Fruit fly (Drosophila melanogaster) whole organism, wandering third instar larva: Measurements from ENCODE around the gene CG13654.
A peak's percentile ranks its signal among the peaks of the same experiment; 100 is the strongest.

Experiments used
- Abd-B ChIP-seq: fragments of >200 bp; optimal IDR thresholded peaks from 2 replicates; lab custom pipeline; 2017; ENCODE audit warnings: missing biosample characterization, missing genetic modification characterization
- CG32264 ChIP-seq: fragments of 200-800 bp; sonication (Bioruptor generic); optimal IDR thresholded peaks from 2 replicates; lab custom pipeline; 2016; ENCODE audit warnings: missing biosample characterization, missing genetic modification characterization
- CG9705 ChIP-seq: fragments of 200-800 bp; sonication (Bioruptor generic); optimal IDR thresholded peaks from 2 replicates; lab custom pipeline; 2018; ENCODE audit warnings: missing biosample characterization, mild to moderate bottlenecking, missing genetic modification characterization
- CrebA ChIP-seq: fragments of 200-800 bp; sonication (Bioruptor generic); optimal IDR thresholded peaks from 2 replicates; lab custom pipeline; 2016; ENCODE audit warnings: missing biosample characterization, mild to moderate bottlenecking, missing genetic modification characterization, borderline replicate concordance
- Dfd ChIP-seq: fragments of >200 bp; optimal IDR thresholded peaks from 2 replicates; lab custom pipeline; 2017; ENCODE audit warnings: missing biosample characterization, missing genetic modification characterization
- Dif ChIP-seq: fragments of 200-275, 200-300 bp; sonication (Bioruptor generic); optimal IDR thresholded peaks from 2 replicates; lab custom pipeline; 2018; ENCODE audit warnings: missing biosample characterization, missing genetic modification characterization; ENCODE audit not compliant: partially characterized antibody
- GATAd ChIP-seq: sonication (Bioruptor generic); optimal IDR thresholded peaks from 2 replicates; lab custom pipeline; 2016; ENCODE audit warnings: missing biosample characterization, missing genetic modification characterization
- HLH106 ChIP-seq: fragments of 200-800 bp; optimal IDR thresholded peaks from 3 replicates; lab custom pipeline; 2019; ENCODE audit warnings: missing biosample characterization, mild to moderate bottlenecking, missing genetic modification characterization, moderate library complexity
- Hnf4 ChIP-seq: fragments of 200-800 bp; sonication (Bioruptor generic); optimal IDR thresholded peaks from 2 replicates; lab custom pipeline; 2016; ENCODE audit warnings: missing biosample characterization, mild to moderate bottlenecking, missing genetic modification characterization
- Hr78 ChIP-seq: fragments of >200 bp; optimal IDR thresholded peaks from 2 replicates; lab custom pipeline; 2017; ENCODE audit warnings: missing biosample characterization, missing genetic modification characterization
- Hr83 ChIP-seq: fragments of 200-300 bp; sonication (Bioruptor generic); optimal IDR thresholded peaks from 2 replicates; lab custom pipeline; 2016; ENCODE audit warnings: missing biosample characterization, mild to moderate bottlenecking, missing genetic modification characterization, moderate library complexity; ENCODE audit not compliant: poor library complexity, severe bottlenecking
- Jra ChIP-seq: sonication (Bioruptor generic); optimal IDR thresholded peaks from 2 replicates; lab custom pipeline; 2016; ENCODE audit warnings: missing biosample characterization, missing genetic modification characterization
- Mio ChIP-seq: sonication (Bioruptor generic); optimal IDR thresholded peaks from 2 replicates; lab custom pipeline; 2016; ENCODE audit warnings: missing biosample characterization, missing genetic modification characterization
- Myc ChIP-seq: fragments of >200 bp; optimal IDR thresholded peaks from 2 replicates; lab custom pipeline; 2017
- N ChIP-seq: fragments of >200 bp; optimal IDR thresholded peaks from 2 replicates; lab custom pipeline; 2018; ENCODE audit warnings: missing biosample characterization, missing external identifiers, missing genetic modification characterization
- OdsH ChIP-seq: fragments of 200-800 bp; sonication (Bioruptor generic); optimal IDR thresholded peaks from 2 replicates; lab custom pipeline; 2016; ENCODE audit warnings: missing biosample characterization, mild to moderate bottlenecking, missing genetic modification characterization
- Rel ChIP-seq, 2 experiments: fragments of 200-800 bp; sonication (Bioruptor generic) in 1 of 2; optimal IDR thresholded peaks; 2 replicates in 1 of 2; 3 replicates in 1 of 2; lab custom pipeline; 2016 to 2019; ENCODE audit warnings: mild to moderate bottlenecking in 2 of 2, missing biosample characterization in 2 of 2, missing genetic modification characterization in 2 of 2, moderate library complexity in 1 of 2
- Sp1 ChIP-seq: fragments of 200-800 bp; sonication (Bioruptor generic); optimal IDR thresholded peaks from 3 replicates; lab custom pipeline; 2019; ENCODE audit warnings: missing biosample characterization, mild to moderate bottlenecking, missing genetic modification characterization, moderate library complexity
- Vsx2 ChIP-seq: fragments of 200-300, 225-300 bp; sonication (Bioruptor generic); optimal IDR thresholded peaks from 2 replicates; lab custom pipeline; 2018; ENCODE audit warnings: missing biosample characterization, missing genetic modification characterization; ENCODE audit not compliant: partially characterized antibody
- br ChIP-seq: fragments of 200-800 bp; sonication (Bioruptor generic); optimal IDR thresholded peaks from 2 replicates; lab custom pipeline; 2016; ENCODE audit warnings: missing biosample characterization, missing genetic modification characterization
- brk ChIP-seq: fragments of 200-800 bp; sonication (Bioruptor generic); optimal IDR thresholded peaks from 2 replicates; lab custom pipeline; 2016; ENCODE audit warnings: missing biosample characterization, mild to moderate bottlenecking, missing genetic modification characterization
- dl ChIP-seq, 2 experiments: fragments of 175-275, 200-275 bp in 1 of 2; fragments of 200-275 bp in 1 of 2; sonication (Bioruptor generic); optimal IDR thresholded peaks; lab custom pipeline; 2018; ENCODE audit warnings: mild to moderate bottlenecking in 2 of 2, missing biosample characterization in 2 of 2, missing genetic modification characterization in 2 of 2, moderate library complexity in 2 of 2; ENCODE audit not compliant: partially characterized antibody in 2 of 2, insufficient read depth in 1 of 2
- dmrt93B ChIP-seq: fragments of 200-800 bp; sonication (Bioruptor generic); optimal IDR thresholded peaks from 2 replicates; lab custom pipeline; 2018; ENCODE audit warnings: missing biosample characterization, mild to moderate bottlenecking, missing genetic modification characterization
- dsf ChIP-seq: sonication (Bioruptor generic); optimal IDR thresholded peaks from 2 replicates; lab custom pipeline; 2016; ENCODE audit warnings: missing biosample characterization, missing genetic modification characterization, borderline replicate concordance
- ey ChIP-seq: fragments of 200-800 bp; sonication (Bioruptor generic); optimal IDR thresholded peaks from 2 replicates; lab custom pipeline; 2016; ENCODE audit warnings: missing biosample characterization, missing genetic modification characterization
- foxo ChIP-seq, 2 experiments: fragments of 200-800 bp; sonication (Bioruptor generic); optimal IDR thresholded peaks; 2 replicates in 1 of 2; 3 replicates in 1 of 2; lab custom pipeline; 2016 to 2017; ENCODE audit warnings: missing biosample characterization in 2 of 2, missing genetic modification characterization in 2 of 2
- fru ChIP-seq: fragments of 200-800 bp; sonication (Bioruptor generic); optimal IDR thresholded peaks from 3 replicates; lab custom pipeline; 2016; ENCODE audit warnings: missing biosample characterization, mild to moderate bottlenecking, missing genetic modification characterization
- h ChIP-seq: fragments of 200-800 bp; sonication (Bioruptor generic); optimal IDR thresholded peaks from 3 replicates; lab custom pipeline; 2016; ENCODE audit warnings: missing biosample characterization, mild to moderate bottlenecking, missing genetic modification characterization
- jim ChIP-seq: fragments of 175-275, 200-325 bp; sonication (Bioruptor generic); optimal IDR thresholded peaks from 2 replicates; lab custom pipeline; 2016; ENCODE audit warnings: missing biosample characterization, mild to moderate bottlenecking, missing genetic modification characterization
- lola ChIP-seq: fragments of >200 bp; optimal IDR thresholded peaks from 2 replicates; lab custom pipeline; 2017; ENCODE audit warnings: missing biosample characterization, missing genetic modification characterization
- pan ChIP-seq: fragments of >200 bp; optimal IDR thresholded peaks from 2 replicates; lab custom pipeline; 2017
- psq ChIP-seq: fragments of 200-800 bp; sonication (Bioruptor generic); optimal IDR thresholded peaks from 3 replicates; lab custom pipeline; 2017; ENCODE audit warnings: missing biosample characterization, mild to moderate bottlenecking, missing genetic modification characterization, moderate library complexity
- rgr ChIP-seq: fragments of 200-800 bp; sonication (Bioruptor generic); optimal IDR thresholded peaks from 3 replicates; lab custom pipeline; 2016; ENCODE audit warnings: missing biosample characterization, mild to moderate bottlenecking, missing genetic modification characterization
- sage ChIP-seq: fragments of 200-800 bp; sonication (Bioruptor generic); optimal IDR thresholded peaks from 2 replicates; lab custom pipeline; 2016; ENCODE audit warnings: missing biosample characterization, mild to moderate bottlenecking, missing genetic modification characterization
- sv ChIP-seq: fragments of 200-800 bp; sonication (Bioruptor generic); optimal IDR thresholded peaks from 3 replicates; lab custom pipeline; 2016; ENCODE audit warnings: missing biosample characterization, missing genetic modification characterization
- tai ChIP-seq: sonication (Bioruptor generic); optimal IDR thresholded peaks from 2 replicates; lab custom pipeline; 2016; ENCODE audit warnings: missing biosample characterization, missing genetic modification characterization
- usp ChIP-seq: fragments of >200 bp; optimal IDR thresholded peaks from 2 replicates; lab custom pipeline; 2017; ENCODE audit warnings: missing biosample characterization, missing genetic modification characterization
- woc ChIP-seq: sonication (Bioruptor generic); optimal IDR thresholded peaks from 2 replicates; lab custom pipeline; 2016; ENCODE audit warnings: missing biosample characterization, mild to moderate bottlenecking, missing genetic modification characterization

Gene CG13654

dm6 chr3R:25249145-25250141, 49.8 kb downstream of the CG13654 start, which contains the start of gene Nup358:
Nup358 (plus strand) TSS chr3R:25249348.
- TF ChIP-seq Sp1 (GFP tag; lab: Kevin White, UChicago) (peak; percentile 5), dl (GFP tag; optimal IDR thresholded peaks at IDR 0.05; lab: Kevin White, UChicago; ENCODE audit: insufficient read depth in 1 of 2, partially characterized antibody in 2 of 2) (no peak), Rel (GFP tag; optimal IDR thresholded peaks at IDR 0.05; lab: Kevin White, UChicago) (no peak), Rel (tag; optimal IDR thresholded peaks at IDR 0.05; lab: Kevin White, UChicago) (peak; percentile 18), tai (no peak), Hr78 (GFP tag; lab: Kevin White, UChicago) (no peak)

- TF ChIP-seq sage = no peak
- TF ChIP-seq GATAd (GFP tag; lab: Kevin White, UChicago) = peak; percentile 94
- TF ChIP-seq Abd-B (GFP tag; lab: Kevin White, UChicago) = no peak
- TF ChIP-seq Hnf4 (GFP tag; lab: Kevin White, UChicago) = peak; percentile 99
- TF ChIP-seq Hr83 (GFP tag; lab: Kevin White, UChicago) = peak; percentile 96
- peak; percentile 98 for TF ChIP-seq Jra (GFP tag; lab: Kevin White, UChicago)
- TF ChIP-seq Hr78 (GFP tag; lab: Kevin White, UChicago) = no peak
- peak; percentile 94 for TF ChIP-seq psq (GFP tag; lab: Kevin White, UChicago)
- peak; percentile 89 to 98 for TF ChIP-seq foxo (GFP tag; optimal IDR thresholded peaks at IDR 0.05; lab: Kevin White, UChicago)
- no peak for TF ChIP-seq dl (GFP tag; optimal IDR thresholded peaks at IDR 0.05; lab: Kevin White, UChicago; ENCODE audit: insufficient read depth in 1 of 2, partially characterized antibody in 2 of 2)
- TF ChIP-seq CrebA (GFP tag; lab: Kevin White, UChicago) = no peak
- no peak for TF ChIP-seq pan (lab: Kevin White, UChicago)
- peak; percentile 97 for TF ChIP-seq ey (GFP tag; lab: Kevin White, UChicago)
- no peak for TF ChIP-seq tai
- TF ChIP-seq dmrt93B (GFP tag; lab: Kevin White, UChicago) = peak; percentile 96
- TF ChIP-seq rgr = peak; percentile 98
- TF ChIP-seq jim (GFP tag; lab: Kevin White, UChicago) = peak; percentile 43
- TF ChIP-seq woc (GFP tag; lab: Kevin White, UChicago) = peak; percentile 97
- TF ChIP-seq dsf (GFP tag; lab: Kevin White, UChicago) = peak; percentile 94
- no peak for TF ChIP-seq Dfd (GFP tag; lab: Kevin White, UChicago)
- peak; percentile 96 for TF ChIP-seq br (GFP tag; lab: Kevin White, UChicago)
- peak; percentile 79 for TF ChIP-seq Mio (GFP tag; lab: Kevin White, UChicago)
- peak; percentile 98 for TF ChIP-seq sv (GFP tag; lab: Kevin White, UChicago)
- peak; percentile 98 for TF ChIP-seq HLH106 (tag; lab: Kevin White, UChicago)
- TF ChIP-seq Dif (GFP tag; lab: Kevin White, UChicago) = no peak
- TF ChIP-seq Vsx2 (GFP tag; lab: Kevin White, UChicago) = no peak
- TF ChIP-seq brk (GFP tag; lab: Kevin White, UChicago) = no peak
- TF ChIP-seq usp (GFP tag; lab: Kevin White, UChicago) = no peak
- peak; percentile 40 for TF ChIP-seq Rel (GFP tag; optimal IDR thresholded peaks at IDR 0.05; lab: Kevin White, UChicago)
- peak; percentile 82 for TF ChIP-seq Rel (tag; optimal IDR thresholded peaks at IDR 0.05; lab: Kevin White, UChicago)
- TF ChIP-seq N (GFP tag; lab: Kevin White, UChicago) = no peak
- peak; percentile 25 for TF ChIP-seq Myc (lab: Kevin White, UChicago)
- peak; percentile 97 for TF ChIP-seq fru (GFP tag; lab: Kevin White, UChicago)
- no peak for TF ChIP-seq lola (GFP tag; lab: Kevin White, UChicago)
- TF ChIP-seq CG32264 (GFP tag; lab: Kevin White, UChicago) = peak; percentile 93
- TF ChIP-seq Sp1 (GFP tag; lab: Kevin White, UChicago) = peak; percentile 96
- TF ChIP-seq OdsH = peak; percentile 96
- TF ChIP-seq h (GFP tag; lab: Kevin White, UChicago) = peak; percentile 99
- peak; percentile 95 for TF ChIP-seq CG9705 (GFP tag; lab: Kevin White, UChicago)
Observed at dm6 chr3R:25258628-25259240, 59.1 kb downstream of the CG13654 start, which contains the start of gene CG11857. CG11857 (plus strand) TSS chr3R:25258898.
